Worm (Caenorhabditis elegans) whole organism, L3 larva: ENCODE results near the gene ucr-2.3.

Experiments used
- aly-2 ChIP-seq: fragments of 150-350 bp; optimal IDR thresholded peaks from 2 replicates; lab custom pipeline; 2014; ENCODE audit warnings: missing biosample characterization, missing genetic modification characterization
- ceh-82 ChIP-seq: fragments of 150-350 bp; optimal IDR thresholded peaks from 2 replicates; lab custom pipeline; 2014; ENCODE audit warnings: missing biosample characterization, missing genetic modification characterization
- ceh-9 ChIP-seq: sonication (generic microtip); optimal IDR thresholded peaks from 2 replicates; lab custom pipeline; 2018; ENCODE audit warnings: missing biosample characterization, missing genetic modification characterization
- daf-12 ChIP-seq: fragments of 150-350 bp; optimal IDR thresholded peaks from 2 replicates; lab custom pipeline; 2014; ENCODE audit warnings: missing biosample characterization, missing genetic modification reagents, missing genetic modification characterization
- elt-2 ChIP-seq: sonication (generic microtip); optimal IDR thresholded peaks from 2 replicates; lab custom pipeline; 2016; ENCODE audit warnings: missing genetic modification reagents, mild to moderate bottlenecking, missing genetic modification characterization, missing compliant biosample characterization
- hmg-11 ChIP-seq: sonication (generic microtip); optimal IDR thresholded peaks from 2 replicates; lab custom pipeline; 2016; ENCODE audit warnings: missing genetic modification characterization, missing compliant biosample characterization
- lin-39 ChIP-seq: fragments of 150-350 bp; optimal IDR thresholded peaks from 2 replicates; lab custom pipeline; 2018; ENCODE audit warnings: missing biosample characterization, missing genetic modification reagents, missing genetic modification characterization
- nfya-1 ChIP-seq: sonication (generic microtip); optimal IDR thresholded peaks from 2 replicates; lab custom pipeline; 2017; ENCODE audit warnings: missing genetic modification characterization, mild to moderate bottlenecking, missing compliant biosample characterization, antibody characterized with exemption, moderate library complexity; ENCODE audit not compliant: insufficient read depth
- nhr-12 ChIP-seq: fragments of 150-350 bp; optimal IDR thresholded peaks from 2 replicates; lab custom pipeline; 2014; ENCODE audit warnings: missing biosample characterization, missing genetic modification characterization
- nhr-28 ChIP-seq: fragments of 150-350 bp; optimal IDR thresholded peaks from 2 replicates; lab custom pipeline; 2014; ENCODE audit warnings: missing biosample characterization, missing genetic modification characterization
- nhr-77 ChIP-seq: fragments of 150-350 bp; optimal IDR thresholded peaks from 2 replicates; lab custom pipeline; 2014; ENCODE audit warnings: missing biosample characterization, missing genetic modification characterization
- sea-2 ChIP-seq: fragments of 150-350 bp; sonication (generic microtip); optimal IDR thresholded peaks from 4 replicates; lab custom pipeline; 2014; ENCODE audit warnings: missing biosample characterization, missing genetic modification reagents, missing genetic modification characterization
- unc-39 ChIP-seq: sonication (generic microtip); optimal IDR thresholded peaks from 4 replicates; lab custom pipeline; 2017; ENCODE audit warnings: missing biosample characterization, missing genetic modification characterization
- ztf-4 ChIP-seq: fragments of 150-350 bp; optimal IDR thresholded peaks from 2 replicates; lab custom pipeline; 2014; ENCODE audit warnings: missing biosample characterization, missing genetic modification characterization

DNA sequence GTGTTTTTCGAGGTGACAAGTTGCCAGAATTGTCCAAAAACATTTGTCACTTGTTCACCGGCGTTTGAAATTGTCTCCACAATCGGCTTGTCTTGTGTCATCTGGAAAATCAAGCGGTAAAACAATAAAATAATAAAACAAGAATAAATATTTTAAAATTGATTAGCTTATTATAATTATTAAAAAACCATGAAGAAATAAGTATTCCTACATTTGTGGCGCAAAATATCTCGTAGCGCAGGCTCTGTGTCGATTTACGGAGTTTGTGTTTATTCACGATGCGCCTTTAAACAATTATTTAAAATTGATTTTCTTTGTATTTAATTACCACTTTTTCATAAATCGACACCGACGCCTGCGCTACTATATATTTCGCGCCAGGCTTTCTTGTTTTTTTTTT lies 27.4 kb upstream of the ucr-2.3 start, which contains the start of gene moma-1:
- no peak for TF ChIP-seq nfya-1 (tag; lab: Kevin White, UChicago)
- no peak for TF ChIP-seq sea-2 (GFP tag; lab: Kevin White, UChicago)
- no peak for TF ChIP-seq ztf-4
- no peak for TF ChIP-seq elt-2 (tag; lab: Kevin White, UChicago)
- no peak for TF ChIP-seq daf-12 (tag; lab: Kevin White, UChicago)
- TF ChIP-seq ceh-82 = no peak
- no peak for TF ChIP-seq nhr-12 (tag; lab: Kevin White, UChicago)
- no peak for TF ChIP-seq aly-2
- TF ChIP-seq unc-39 = no peak
- no peak for TF ChIP-seq nhr-77
- TF ChIP-seq ceh-9 = no peak
- no peak for TF ChIP-seq lin-39 (tag; lab: Kevin White, UChicago)
- TF ChIP-seq nhr-28 (tag; lab: Kevin White, UChicago) = no peak
- TF ChIP-seq hmg-11 (tag; lab: Kevin White, UChicago) = no peak
